Worm (Caenorhabditis elegans) whole organism, L4 larva: Measurements from ENCODE around the gene F49E11.7.

Experiments used
- ces-1 ChIP-seq: fragments of 150-350 bp; sonication (generic microtip); optimal IDR thresholded peaks from 4 replicates; lab custom pipeline; 2014; ENCODE audit warnings: missing biosample characterization, missing genetic modification reagents, missing genetic modification characterization
- dpl-1 ChIP-seq: fragments of 150-350 bp; optimal IDR thresholded peaks from 2 replicates; lab custom pipeline; 2014; ENCODE audit warnings: missing biosample characterization, missing genetic modification reagents, missing genetic modification characterization
- lin-1 ChIP-seq: fragments of 200-800 bp; sonication (Bioruptor generic); IDR thresholded peaks from 2 replicates; pipeline ENCODE4 v1.3.6; 2022; ENCODE audit warnings: missing genetic modification reagents, missing genetic modification characterization, missing compliant biosample characterization
- lin-38 ChIP-seq: fragments of 200-800 bp; sonication (Bioruptor generic); IDR thresholded peaks from 2 replicates; pipeline ENCODE4 v1.3.6; 2022; ENCODE audit warnings: missing genetic modification reagents, missing genetic modification characterization, missing compliant biosample characterization
- lin-39 ChIP-seq: fragments of 150-350 bp; optimal IDR thresholded peaks from 2 replicates; lab custom pipeline; 2014; ENCODE audit warnings: missing biosample characterization, missing genetic modification reagents, missing genetic modification characterization
- nhr-77 ChIP-seq: fragments of 150-350 bp; optimal IDR thresholded peaks from 2 replicates; lab custom pipeline; 2014; ENCODE audit warnings: missing biosample characterization, missing genetic modification characterization
- pqm-1 ChIP-seq: sonication (generic microtip); optimal IDR thresholded peaks from 2 replicates; lab custom pipeline; 2017; ENCODE audit warnings: missing biosample characterization, missing genetic modification characterization
- zag-1 ChIP-seq: fragments of 150-350 bp; optimal IDR thresholded peaks from 2 replicates; lab custom pipeline; 2014; ENCODE audit warnings: missing biosample characterization, missing genetic modification characterization
- zfp-2 ChIP-seq: sonication (generic microtip); optimal IDR thresholded peaks from 2 replicates; lab custom pipeline; 2016; ENCODE audit warnings: mild to moderate bottlenecking, missing genetic modification characterization, missing compliant biosample characterization

- no peak for TF ChIP-seq zag-1
- TF ChIP-seq pqm-1, result no peak
- no peak for TF ChIP-seq ces-1 (GFP tag; lab: Kevin White, UChicago)
- no peak for TF ChIP-seq lin-39 (tag; lab: Kevin White, UChicago)
- TF ChIP-seq dpl-1 (GFP tag; lab: Kevin White, UChicago), result no peak
- TF ChIP-seq lin-38, result no peak
- no peak for TF ChIP-seq zfp-2 (tag; lab: Kevin White, UChicago)
- TF ChIP-seq nhr-77 (tag; lab: Kevin White, UChicago), result no peak
- no peak for TF ChIP-seq lin-1
Observed at ce11 chrIV:13089671-13090242, 37.1 kb downstream of the F49E11.7 start.
